ENCODE assay signal across 6 worm cellular contexts in genomic region chrV:13681445-13681844, ce11.
TF ChIP-seq lines count a peak whose summit lies in the region.

No protein-coding gene starts in this region.

TF ChIP-seq in whole organism, L1 larva, 84 proteins besides CTCF, POLR2A, EP300 and RAD21:
- no peak for TF ChIP-seq ceh-82 (tag; optimal IDR thresholded peaks at IDR 0.05; lab: Kevin White, UChicago)
- peak; percentile 12; the same call in 1 of the 2 replicates for TF ChIP-seq mab-9 (GFP tag; IDR thresholded peaks at IDR 0.05; lab: Robert Waterston, UW)
- TF ChIP-seq zag-1 (tag; optimal IDR thresholded peaks at IDR 0.05; lab: Kevin White, UChicago) = no peak
- TF ChIP-seq nhr-71 (tag; optimal IDR thresholded peaks at IDR 0.05; lab: Kevin White, UChicago) = peak; percentile 2
- peak; percentile 82 for TF ChIP-seq fkh-10 (GFP tag; optimal IDR thresholded peaks at IDR 0.05; lab: Kevin White, UChicago)
- TF ChIP-seq lin-14 (GFP tag; optimal IDR thresholded peaks at IDR 0.05; lab: Kevin White, UChicago) = peak; percentile 47
- TF ChIP-seq ces-1 (GFP tag; optimal IDR thresholded peaks at IDR 0.05; lab: Kevin White, UChicago) = no peak
- TF ChIP-seq nhr-47 (tag; optimal IDR thresholded peaks at IDR 0.05; lab: Kevin White, UChicago) = no peak
- no peak for TF ChIP-seq efl-1 (optimal IDR thresholded peaks at IDR 0.05; lab: Kevin White, UChicago)
- peak in 1 of 2 experiments; percentile 78 for TF ChIP-seq efl-1 (GFP tag; optimal IDR thresholded peaks at IDR 0.05 in 1 of 2; lab: Kevin White, UChicago)

TF ChIP-seq in whole organism, L3 larva, 47 proteins besides CTCF, POLR2A, EP300 and RAD21:
- no peak for TF ChIP-seq ztf-11 (tag; optimal IDR thresholded peaks at IDR 0.05; lab: Kevin White, UChicago)
- TF ChIP-seq ztf-4 (tag; optimal IDR thresholded peaks at IDR 0.05; lab: Kevin White, UChicago) = no peak
- TF ChIP-seq fkh-10 (GFP tag; optimal IDR thresholded peaks at IDR 0.05; lab: Kevin White, UChicago) = peak; percentile 58
- TF ChIP-seq lin-15B (tag; optimal IDR thresholded peaks at IDR 0.05; lab: Kevin White, UChicago) = no peak
- TF ChIP-seq unc-39 (tag; optimal IDR thresholded peaks at IDR 0.05; lab: Kevin White, UChicago) = no peak
TF ChIP-seq in whole organism, L3 larva: peak in this region for 1.

TF ChIP-seq in whole organism, L4 larva, 104 proteins besides CTCF, POLR2A, EP300 and RAD21:
- TF ChIP-seq ztf-7 (tag; optimal IDR thresholded peaks at IDR 0.05; lab: Kevin White, UChicago) = no peak
- TF ChIP-seq zfp-3 (GFP tag; conservative IDR thresholded peaks at IDR 0.05; lab: Robert Waterston, UW) = no peak
- peak; percentile 54 for TF ChIP-seq ces-1 (GFP tag; optimal IDR thresholded peaks at IDR 0.05; lab: Kevin White, UChicago)
- no peak for TF ChIP-seq F10B5.3 (tag; optimal IDR thresholded peaks at IDR 0.05; lab: Kevin White, UChicago)
- peak; percentile 53 for TF ChIP-seq fkh-10 (GFP tag; optimal IDR thresholded peaks at IDR 0.05; lab: Kevin White, UChicago)
- 0 out of 2 replicates have a peak, but pooled peaks have one; percentile 23 for TF ChIP-seq lin-38 (GFP tag; IDR thresholded peaks at IDR 0.05; lab: Robert Waterston, UW)
- 0 out of 2 replicates have a peak, but pooled peaks have one; percentile 10 for TF ChIP-seq ctbp-1 (GFP tag; IDR thresholded peaks at IDR 0.05; lab: Robert Waterston, UW)
- TF ChIP-seq hif-1 (tag; optimal IDR thresholded peaks at IDR 0.05; lab: Kevin White, UChicago) = no peak
- no peak for TF ChIP-seq nhr-237 (tag; optimal IDR thresholded peaks at IDR 0.05; lab: Kevin White, UChicago)
- TF ChIP-seq pqm-1 (tag; optimal IDR thresholded peaks at IDR 0.05; lab: Kevin White, UChicago) = no peak

TF ChIP-seq in whole organism, early embryonic, 17 proteins besides CTCF, POLR2A, EP300 and RAD21:
- TF ChIP-seq pes-1 (GFP tag; IDR thresholded peaks at IDR 0.05; lab: Robert Waterston, UW) (0 out of 2 replicates have a peak, but pooled peaks have one; percentile 24), B0310.2 (tag; optimal IDR thresholded peaks at IDR 0.05; lab: Kevin White, UChicago) (no peak), hnd-1 (tag; optimal IDR thresholded peaks at IDR 0.05; lab: Kevin White, UChicago) (no peak), hmbx-1 (tag; optimal IDR thresholded peaks at IDR 0.05; lab: Kevin White, UChicago) (no peak)

TF ChIP-seq in whole organism, late embryonic, 69 proteins besides CTCF, POLR2A, EP300 and RAD21:
- TF ChIP-seq unc-42 (tag; optimal IDR thresholded peaks at IDR 0.05; lab: Kevin White, UChicago) = peak; percentile 89
- no peak for TF ChIP-seq elt-4 (tag; optimal IDR thresholded peaks at IDR 0.05; lab: Kevin White, UChicago)

TF ChIP-seq in whole organism, mixed stage, embryonic, 35 proteins besides CTCF, POLR2A, EP300 and RAD21:
- TF ChIP-seq M03D4.4 (tag; optimal IDR thresholded peaks at IDR 0.05; lab: Kevin White, UChicago) = no peak
- no peak for TF ChIP-seq ztf-11 (tag; optimal IDR thresholded peaks at IDR 0.05; lab: Kevin White, UChicago)
- TF ChIP-seq lin-32 (GFP tag; optimal IDR thresholded peaks at IDR 0.05; lab: Kevin White, UChicago) = no peak
- TF ChIP-seq mab-5 (tag; optimal IDR thresholded peaks at IDR 0.05; lab: Kevin White, UChicago) = no peak
- peak; percentile 86 for TF ChIP-seq ces-1 (GFP tag; optimal IDR thresholded peaks at IDR 0.05; lab: Kevin White, UChicago)

Comparison
In these comparisons a context has a peak if more than half of its experiments do, and no peak if none do; other contexts are left out.
1. Of the 29 proteins assayed by ChIP-seq in both whole organism, L4 larva and whole organism, L1 larva: peak only in whole organism, L4 larva: ces-1; only in whole organism, L1 larva: none; in both: fkh-10; in neither: 27.